Fruit fly (Drosophila melanogaster): ENCODE results near the gene yata.

The yata gene

dm6 chr3R:29778139-29778984 is 29.3 kb downstream of the yata start (continued):
- TF ChIP-seq CG43689 (GFP tag; IDR thresholded peaks at IDR 0.05) (no peak), Lpt (GFP tag; optimal IDR thresholded peaks at IDR 0.05) (no peak), sc (optimal IDR thresholded peaks at IDR 0.05) (no peak), sc (GFP tag; optimal IDR thresholded peaks at IDR 0.05) (no peak), NC2α (GFP tag; optimal IDR thresholded peaks at IDR 0.05) (no peak), CG15269 (tag; optimal IDR thresholded peaks at IDR 0.05) (no peak), shn (GFP tag; optimal IDR thresholded peaks at IDR 0.05) (no peak), cwo (GFP tag; optimal IDR thresholded peaks at IDR 0.05) (peak; percentile 65), CG4820 (GFP tag; optimal IDR thresholded peaks at IDR 0.05) (no peak), Scr (GFP tag; IDR thresholded peaks at IDR 0.05; ENCODE audit: partially characterized antibody) (peak; percentile 53), CG6175 (GFP tag; IDR thresholded peaks at IDR 0.05) (peak; percentile 58; the same call in 1 of the 3 replicates), Bteb2 (GFP tag; optimal IDR thresholded peaks at IDR 0.05) (no peak), ci (GFP tag; IDR thresholded peaks at IDR 0.05) (peak; percentile 29; the same call in 1 of the 3 replicates), CG10543 (GFP tag; optimal IDR thresholded peaks at IDR 0.05) (peak; percentile 27), sd (tag; optimal IDR thresholded peaks at IDR 0.05) (peak; percentile 67), CG32767 (GFP tag; IDR thresholded peaks at IDR 0.05) (no peak), abd-A (tag; optimal IDR thresholded peaks at IDR 0.05) (peak; percentile 47), Hey (tag; optimal IDR thresholded peaks at IDR 0.05) (no peak), cato (GFP tag; optimal IDR thresholded peaks at IDR 0.05; ENCODE audit: borderline replicate concordance) (no peak), cg (GFP tag; optimal IDR thresholded peaks at IDR 0.05) (peak; percentile 44), Hr51 (GFP tag; optimal IDR thresholded peaks at IDR 0.05) (no peak), Hmx (GFP tag; optimal IDR thresholded peaks at IDR 0.05) (no peak), row (GFP tag; IDR thresholded peaks at IDR 0.05) (no peak), inv (GFP tag; IDR thresholded peaks at IDR 0.05; ENCODE audit: partially characterized antibody) (peak; percentile 16; the same call in 1 of the 2 replicates), CG13894 (tag; optimal IDR thresholded peaks at IDR 0.05) (peak; percentile 68), CG3838 (GFP tag; optimal IDR thresholded peaks at IDR 0.05) (no peak), peb (GFP tag; IDR thresholded peaks at IDR 0.05) (no peak), unc-4 (GFP tag; IDR thresholded peaks at IDR 0.05; ENCODE audit: partially characterized antibody) (peak; percentile 42; the same call in 1 of the 2 replicates), Dbx (GFP tag; IDR thresholded peaks at IDR 0.05) (no peak), Awh (GFP tag; IDR thresholded peaks at IDR 0.05) (no peak), CG17361 (GFP tag; IDR thresholded peaks at IDR 0.05) (no peak), amos (GFP tag; IDR thresholded peaks at IDR 0.05; ENCODE audit: partially characterized antibody) (peak; percentile 34; the same call in 1 of the 2 replicates), lov (optimal IDR thresholded peaks at IDR 0.05) (no peak), lov (GFP tag; IDR thresholded peaks at IDR 0.05) (no peak), insv (GFP tag; optimal IDR thresholded peaks at IDR 0.05) (no peak), CG8359 (GFP tag; optimal IDR thresholded peaks at IDR 0.05; ENCODE audit: borderline replicate concordance) (no peak), Stat92E (GFP tag; optimal IDR thresholded peaks at IDR 0.05) (peak in 1 of 3 experiments; percentile 37), HHEX (GFP tag; optimal IDR thresholded peaks at IDR 0.05) (no peak), crp (GFP tag; optimal IDR thresholded peaks at IDR 0.05) (no peak), crol (GFP tag; IDR thresholded peaks at IDR 0.05) (peak; percentile 52; the same call in 1 of the 2 replicates), chinmo (GFP tag; IDR thresholded peaks at IDR 0.05; ENCODE audit: partially characterized antibody) (peak; percentile 95; the same call in 3 of the 4 replicates), sna (GFP tag; IDR thresholded peaks at IDR 0.05; ENCODE audit: partially characterized antibody) (no peak), PHDP (tag; optimal IDR thresholded peaks at IDR 0.05) (no peak), ftz-f1 (GFP tag; optimal IDR thresholded peaks at IDR 0.05) (no peak), seq (GFP tag; IDR thresholded peaks at IDR 0.05) (no peak), Bgb (GFP tag; IDR thresholded peaks at IDR 0.05; ENCODE audit: partially characterized antibody) (peak; percentile 66; the same call in 1 of the 2 replicates), vfl (GFP tag; optimal IDR thresholded peaks at IDR 0.05) (no peak), rib (GFP tag; IDR thresholded peaks at IDR 0.05) (peak; percentile 49; the same call in 1 of the 2 replicates)

Data from whole organism, embryonic.